Fruit fly (Drosophila melanogaster) whole organism: ENCODE results near the gene Cpr97Ea.

Experiments used
- CG8478 ChIP-seq: fragments of >200 bp; optimal IDR thresholded peaks from 2 replicates; lab custom pipeline; 2018; ENCODE audit warnings: inconsistent platforms
- EcR ChIP-seq, 2 experiments: fragments of >200 bp; optimal IDR thresholded peaks; 2 replicates each; lab custom pipeline; 2017; ENCODE audit warnings: missing biosample characterization in 2 of 2, missing genetic modification characterization in 2 of 2, missing genetic modification reagents in 2 of 2
- psq ChIP-seq: fragments of >200 bp; optimal IDR thresholded peaks from 2 replicates; lab custom pipeline; 2017
- usp ChIP-seq: fragments of >200 bp; optimal IDR thresholded peaks from 2 replicates; lab custom pipeline; 2017; ENCODE audit warnings: missing biosample characterization, missing genetic modification characterization, mixed read lengths

- no peak for TF ChIP-seq CG8478 (lab: Kevin White, UChicago)
- TF ChIP-seq usp (GFP tag; lab: Kevin White, UChicago) = no peak
- no peak for TF ChIP-seq psq (lab: Kevin White, UChicago)
- TF ChIP-seq EcR (GFP tag; optimal IDR thresholded peaks at IDR 0.05; lab: Kevin White, UChicago) = no peak
These were observed 13.4 kb upstream of the Cpr97Ea start, which contains the start of gene Jhbp11 for dm6 chr3R:27100930-27101329.
